Worm (Caenorhabditis elegans): ENCODE measurements around the gene Y39A3CL.4.

DNA sequence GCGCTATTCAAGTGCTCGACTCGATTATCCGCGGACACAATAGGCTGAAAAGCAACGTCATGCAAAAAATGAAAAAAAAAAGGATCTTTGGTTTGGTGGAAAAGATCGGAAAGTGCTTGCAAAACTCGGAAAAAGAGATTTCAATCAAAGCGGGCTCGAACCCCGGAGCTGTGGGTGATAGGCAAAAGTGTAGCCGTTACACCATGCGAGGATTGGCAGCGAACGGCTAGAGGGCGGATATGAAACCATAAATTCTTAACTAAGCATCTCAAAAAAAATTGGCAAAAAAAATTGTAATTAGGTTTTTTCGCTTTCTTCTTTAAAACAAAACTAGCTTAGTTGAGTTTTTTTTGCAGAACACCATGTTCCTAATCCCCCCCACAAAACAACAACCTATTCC is 33.4 kb downstream of the Y39A3CL.4 start:
- TF ChIP-seq lin-32 (GFP tag; optimal IDR thresholded peaks at IDR 0.05) (no peak), unc-39 (tag; optimal IDR thresholded peaks at IDR 0.05) (no peak), elt-3 (tag; optimal IDR thresholded peaks at IDR 0.05) (no peak), lsy-2 (tag; optimal IDR thresholded peaks at IDR 0.05) (no peak)

Measured in whole organism, mixed stage, embryonic.